Worm (Caenorhabditis elegans) whole organism, L4 larva: ENCODE data around the gene fsn-1.

Source experiments
- dpl-1 ChIP-seq: fragments of 150-350 bp; optimal IDR thresholded peaks from 2 replicates; lab custom pipeline; 2014; ENCODE audit warnings: missing biosample characterization, missing genetic modification reagents, missing genetic modification characterization
- lin-13 ChIP-seq: fragments of 150-350 bp; optimal IDR thresholded peaks from 2 replicates; lab custom pipeline; 2014; ENCODE audit warnings: missing biosample characterization, missing genetic modification reagents, missing genetic modification characterization
- lin-15B ChIP-seq: fragments of 150-350 bp; sonication (generic microtip); optimal IDR thresholded peaks from 3 replicates; lab custom pipeline; 2014; ENCODE audit warnings: missing biosample characterization, missing genetic modification characterization
- mdl-1 ChIP-seq, 2 experiments: fragments of 150-350 bp in 1 of 2; sonication (generic microtip) in 1 of 2; optimal IDR thresholded peaks; 2 replicates each; lab custom pipeline; 2014 to 2017; ENCODE audit warnings: missing biosample characterization in 2 of 2, missing genetic modification characterization in 2 of 2
- ztf-7 ChIP-seq: fragments of 150-350 bp; optimal IDR thresholded peaks from 2 replicates; lab custom pipeline; 2014; ENCODE audit warnings: missing biosample characterization, missing genetic modification characterization

DNA sequence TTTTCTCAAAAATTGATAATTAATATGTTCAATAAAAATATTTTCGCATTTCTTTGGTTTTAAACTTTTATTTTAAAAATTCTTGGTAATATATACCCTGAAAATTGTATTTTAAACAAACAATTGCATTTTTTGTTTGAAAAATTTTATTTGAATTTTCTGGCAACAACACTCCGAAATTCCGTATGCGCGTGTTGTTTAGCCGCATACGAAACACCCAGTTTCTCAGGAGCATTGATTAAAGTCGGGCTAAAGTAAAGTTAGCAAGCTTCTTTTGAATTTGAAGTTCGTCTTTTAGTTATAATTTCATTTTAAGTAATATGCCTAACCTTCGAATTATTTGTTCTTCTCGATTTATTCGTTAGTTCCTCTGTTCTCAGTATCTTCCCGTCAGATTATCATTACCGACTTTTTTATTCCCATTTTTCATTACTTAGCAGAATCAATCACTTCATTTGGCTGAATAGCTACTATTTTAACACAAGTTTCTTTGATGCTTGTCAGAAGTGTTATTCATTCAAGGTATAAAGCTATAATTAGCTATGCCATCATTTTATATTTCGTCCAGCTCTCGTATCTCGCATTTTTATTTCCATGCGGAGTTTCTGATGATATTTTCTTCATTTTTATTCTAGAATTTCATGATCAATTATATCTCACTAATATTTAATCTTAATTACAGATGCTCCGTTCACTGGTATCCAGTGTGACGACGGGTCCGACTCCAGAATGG lies 2.1 kb upstream of the fsn-1 start, which contains the start of gene mrps-18C:
- TF ChIP-seq ztf-7 (tag; lab: Kevin White, UChicago): no peak
- no peak for TF ChIP-seq mdl-1 (tag; optimal IDR thresholded peaks at IDR 0.05; lab: Kevin White, UChicago)
- TF ChIP-seq dpl-1 (GFP tag; lab: Kevin White, UChicago): peak; percentile 40
- TF ChIP-seq lin-13: no peak
- TF ChIP-seq lin-15B: no peak
